Worm (Caenorhabditis elegans): ENCODE results near the gene F10C1.1.

DNA sequence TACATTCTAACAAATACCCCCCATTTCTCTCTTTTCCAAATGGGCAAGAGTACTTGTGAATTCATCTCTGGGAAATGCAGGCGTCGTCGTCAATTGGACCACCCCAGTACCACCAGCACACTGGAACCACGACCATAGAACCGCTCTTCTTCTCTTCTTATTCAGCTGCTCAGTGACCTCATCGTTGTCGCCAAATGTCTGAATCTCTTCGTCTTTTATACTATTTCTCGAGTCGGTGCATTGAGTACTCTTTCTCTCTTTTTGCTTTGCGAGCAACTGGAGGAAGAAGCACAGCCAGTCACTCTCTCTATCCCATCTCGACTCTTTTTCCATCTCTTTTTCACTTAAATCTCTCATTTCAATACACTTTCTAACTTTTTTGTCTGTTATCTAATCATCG lies 5.8 kb downstream of the F10C1.1 start:
- TF ChIP-seq mec-3 (tag; optimal IDR thresholded peaks at IDR 0.05; ENCODE audit: borderline replicate concordance) (no peak), ama-1 (optimal IDR thresholded peaks at IDR 0.05) (no peak)
